Worm (Caenorhabditis elegans) whole organism, early embryonic: ENCODE results near the gene VF13D12L.3.

Experiments used
- B0310.2 ChIP-seq: sonication (generic microtip); optimal IDR thresholded peaks from 2 replicates; lab custom pipeline; 2016; ENCODE audit warnings: mild to moderate bottlenecking, missing genetic modification characterization, missing compliant biosample characterization
- F13C5.2 ChIP-seq: sonication (generic microtip); optimal IDR thresholded peaks from 2 replicates; lab custom pipeline; 2017; ENCODE audit warnings: mild to moderate bottlenecking, missing genetic modification characterization, inconsistent platforms, missing compliant biosample characterization
- aly-1 ChIP-seq: sonication (generic microtip); optimal IDR thresholded peaks from 2 replicates; lab custom pipeline; 2016; ENCODE audit warnings: missing genetic modification characterization, missing compliant biosample characterization
- ama-1 ChIP-seq: fragments of 150-350 bp; optimal IDR thresholded peaks from 2 replicates; lab custom pipeline; 2014
- ceh-13 ChIP-seq: fragments of 200-800 bp; sonication (Bioruptor generic); optimal IDR thresholded peaks from 2 replicates; lab custom pipeline; 2018; ENCODE audit warnings: mild to moderate bottlenecking, missing genetic modification characterization, missing compliant biosample characterization
- ceh-36 ChIP-seq: sonication (generic microtip); optimal IDR thresholded peaks from 2 replicates; lab custom pipeline; 2016; ENCODE audit warnings: missing genetic modification characterization, inconsistent platforms, missing compliant biosample characterization
- ets-7 ChIP-seq: sonication (generic microtip); optimal IDR thresholded peaks from 2 replicates; lab custom pipeline; 2016; ENCODE audit warnings: missing genotype, missing genetic modification characterization, missing compliant biosample characterization
- flt-1 ChIP-seq: fragments of 200-800 bp; sonication (Bioruptor generic); IDR thresholded peaks from 2 replicates; pipeline ENCODE4 v1.3.6; 2022; ENCODE audit warnings: missing genetic modification characterization, missing compliant biosample characterization
- hmbx-1 ChIP-seq: sonication (generic microtip); optimal IDR thresholded peaks from 2 replicates; lab custom pipeline; 2016; ENCODE audit warnings: mild to moderate bottlenecking, missing genetic modification characterization, missing compliant biosample characterization
- hmg-4 ChIP-seq: fragments of 200-800 bp; sonication (Bioruptor generic); optimal IDR thresholded peaks from 2 replicates; lab custom pipeline; 2018; ENCODE audit warnings: mild to moderate bottlenecking, missing genetic modification characterization, missing compliant biosample characterization
- hnd-1 ChIP-seq: sonication (generic microtip); optimal IDR thresholded peaks from 2 replicates; lab custom pipeline; 2016; ENCODE audit warnings: missing genetic modification characterization, missing compliant biosample characterization
- pes-1 ChIP-seq: fragments of 200-800 bp; sonication (Bioruptor generic); IDR thresholded peaks from 2 replicates; pipeline ENCODE4 v1.3.6; 2022; ENCODE audit warnings: missing genetic modification reagents, missing genetic modification characterization, missing compliant biosample characterization
- scrt-1 ChIP-seq: fragments of 200-800 bp; sonication (Bioruptor generic); IDR thresholded peaks from 2 replicates; pipeline ENCODE4 v1.3.6; 2022; ENCODE audit warnings: missing genetic modification characterization, missing compliant biosample characterization
- sea-1 ChIP-seq: fragments of 200-800 bp; sonication (Bioruptor generic); conservative IDR thresholded peaks from 2 replicates; pipeline ENCODE4 v1.3.6; 2022; ENCODE audit warnings: missing genetic modification characterization, missing compliant biosample characterization
- tbx-11 ChIP-seq: fragments of 200-800 bp; sonication (Bioruptor generic); IDR thresholded peaks from 2 replicates; pipeline ENCODE4 v1.3.6; 2022; ENCODE audit warnings: missing genetic modification characterization, missing compliant biosample characterization
- tbx-37 ChIP-seq: fragments of 200-800 bp; sonication (Bioruptor generic); conservative IDR thresholded peaks from 2 replicates; pipeline ENCODE4 v1.3.6; 2022; ENCODE audit warnings: missing genetic modification reagents, missing genetic modification characterization, missing compliant biosample characterization
- tra-4 ChIP-seq: sonication (generic microtip); optimal IDR thresholded peaks from 2 replicates; lab custom pipeline; 2017; ENCODE audit warnings: missing genetic modification characterization, missing compliant biosample characterization

Gene VF13D12L.3

ce11 chrII:11751615-11752174 lies 45.9 kb downstream of the VF13D12L.3 start:
- TF ChIP-seq aly-1 (tag; lab: Kevin White, UChicago) = peak; percentile 33
- TF ChIP-seq pes-1 (GFP tag; lab: Robert Waterston, UW) = no peak

DNA sequence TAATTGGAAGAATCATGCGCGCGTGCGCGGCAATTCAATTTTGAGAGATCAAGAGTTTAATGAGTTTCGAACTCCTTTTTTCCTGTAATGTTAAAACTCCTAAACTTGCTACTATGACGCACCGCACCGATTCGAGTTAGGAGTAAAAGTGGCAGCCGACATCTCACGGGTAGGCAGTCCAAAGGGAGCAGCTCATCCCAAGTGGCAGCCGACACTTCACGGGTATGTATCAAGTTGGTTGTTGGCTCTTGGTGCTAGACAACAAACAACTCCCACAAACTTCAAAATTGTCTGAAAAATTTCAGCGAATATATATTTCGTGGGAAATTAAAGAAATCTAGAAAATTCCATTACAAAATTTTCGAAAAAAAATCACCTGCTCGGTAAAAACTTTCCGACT lies 47.4 kb downstream of the VF13D12L.3 start:
- TF ChIP-seq hmg-4 (GFP tag; lab: Kevin White, UChicago) = no peak
- TF ChIP-seq B0310.2 (tag; lab: Kevin White, UChicago) = no peak
- TF ChIP-seq hnd-1 (tag; lab: Kevin White, UChicago) = no peak
- TF ChIP-seq sea-1 (GFP tag; lab: Robert Waterston, UW) = no peak
- no peak for TF ChIP-seq F13C5.2 (tag; lab: Kevin White, UChicago)
- no peak for TF ChIP-seq ceh-36 (tag; lab: Kevin White, UChicago)
- TF ChIP-seq ets-7 (tag; lab: Kevin White, UChicago) = no peak
- TF ChIP-seq aly-1 (tag; lab: Kevin White, UChicago) = no peak
- no peak for TF ChIP-seq tbx-37 (GFP tag; lab: Robert Waterston, UW)
- no peak for TF ChIP-seq ama-1 (lab: Kevin White, UChicago)
- no peak for TF ChIP-seq pes-1 (GFP tag; lab: Robert Waterston, UW)
- TF ChIP-seq tbx-11 (GFP tag; lab: Robert Waterston, UW) = no peak
- no peak for TF ChIP-seq hmbx-1 (tag; lab: Kevin White, UChicago)
- TF ChIP-seq tra-4 (tag; lab: Kevin White, UChicago) = no peak
- TF ChIP-seq flt-1 (GFP tag; lab: Robert Waterston, UW) = no peak
- TF ChIP-seq ceh-13 (GFP tag; lab: Kevin White, UChicago) = no peak

- TF ChIP-seq ceh-13 (GFP tag; lab: Kevin White, UChicago) (no peak), tbx-11 (GFP tag; lab: Robert Waterston, UW) (no peak), hmbx-1 (tag; lab: Kevin White, UChicago) (no peak), flt-1 (GFP tag; lab: Robert Waterston, UW) (no peak), pes-1 (GFP tag; lab: Robert Waterston, UW) (0 out of 2 replicates have a peak, but pooled peaks have one; percentile 46), tra-4 (tag; lab: Kevin White, UChicago) (no peak), scrt-1 (GFP tag; lab: Robert Waterston, UW) (no peak), ama-1 (lab: Kevin White, UChicago) (peak; percentile 46), hmg-4 (GFP tag; lab: Kevin White, UChicago) (no peak), F13C5.2 (tag; lab: Kevin White, UChicago) (no peak), ceh-36 (tag; lab: Kevin White, UChicago) (no peak), tbx-37 (GFP tag; lab: Robert Waterston, UW) (no peak), ets-7 (tag; lab: Kevin White, UChicago) (no peak), sea-1 (GFP tag; lab: Robert Waterston, UW) (peak; percentile 71; the same call in 1 of the 2 replicates), hnd-1 (tag; lab: Kevin White, UChicago) (peak; percentile 2)
Measured at ce11 chrII:11756684-11757107, 50.9 kb downstream of the VF13D12L.3 start.

- TF ChIP-seq scrt-1 (GFP tag; lab: Robert Waterston, UW) (peak; percentile 81), tra-4 (tag; lab: Kevin White, UChicago) (peak; percentile 47), sea-1 (GFP tag; lab: Robert Waterston, UW) (peak; percentile 87), tbx-11 (GFP tag; lab: Robert Waterston, UW) (peak; percentile 80), hnd-1 (tag; lab: Kevin White, UChicago) (peak; percentile 60), flt-1 (GFP tag; lab: Robert Waterston, UW) (peak; percentile 82; the same call in 1 of the 2 replicates), F13C5.2 (tag; lab: Kevin White, UChicago) (peak; percentile 68), tbx-37 (GFP tag; lab: Robert Waterston, UW) (peak; percentile 71), ceh-36 (tag; lab: Kevin White, UChicago) (peak; percentile 42), B0310.2 (tag; lab: Kevin White, UChicago) (peak; percentile 76), pes-1 (GFP tag; lab: Robert Waterston, UW) (peak; percentile 84), hmg-4 (GFP tag; lab: Kevin White, UChicago) (peak; percentile 34)
Measured at ce11 chrII:11759277-11759676, 53.5 kb downstream of the VF13D12L.3 start, which contains the start of the genes F44E5.4 and F44E5.5. TSS of gene F44E5.4 (minus strand) at chrII:11759311. TSS of gene F44E5.5 (plus strand) at chrII:11759662.

- 0 out of 2 replicates have a peak, but pooled peaks have one; percentile 65 for TF ChIP-seq sea-1 (GFP tag; lab: Robert Waterston, UW)
- TF ChIP-seq ceh-13 (GFP tag; lab: Kevin White, UChicago) = no peak
Measured at ce11 chrII:11761806-11762512, 56.1 kb downstream of the VF13D12L.3 start.
